Fruit fly (Drosophila melanogaster): ENCODE results near the gene CG14989.

Gene CG14989

dm6 chr3L:4108844-4109494 is 21.6 kb downstream of the CG14989 start (continued):
- peak; percentile 65 for TF ChIP-seq CG16863 (GFP tag; optimal IDR thresholded peaks at IDR 0.05)
- no peak for TF ChIP-seq Hr39 (optimal IDR thresholded peaks at IDR 0.05)
- peak; percentile 73 for TF ChIP-seq CG17359 (tag; optimal IDR thresholded peaks at IDR 0.05)
- no peak for TF ChIP-seq jumu (GFP tag; optimal IDR thresholded peaks at IDR 0.05)
- no peak for TF ChIP-seq hbn (GFP tag; IDR thresholded peaks at IDR 0.05; ENCODE audit: partially characterized antibody)
- TF ChIP-seq CG1832 (GFP tag; optimal IDR thresholded peaks at IDR 0.05): no peak
- TF ChIP-seq h (optimal IDR thresholded peaks at IDR 0.05): no peak
- TF ChIP-seq cato (GFP tag; optimal IDR thresholded peaks at IDR 0.05; ENCODE audit: borderline replicate concordance): no peak
- no peak for TF ChIP-seq CG16779 (GFP tag; IDR thresholded peaks at IDR 0.05)
- TF ChIP-seq Lpt (GFP tag; optimal IDR thresholded peaks at IDR 0.05): no peak
- TF ChIP-seq gem (tag; optimal IDR thresholded peaks at IDR 0.05): peak; percentile 82
- TF ChIP-seq CG6254 (GFP tag; optimal IDR thresholded peaks at IDR 0.05): peak; percentile 64
- no peak for TF ChIP-seq chinmo (GFP tag; IDR thresholded peaks at IDR 0.05; ENCODE audit: partially characterized antibody)
- TF ChIP-seq chm (GFP tag; IDR thresholded peaks at IDR 0.05): no peak
- TF ChIP-seq Atf-2 (GFP tag; optimal IDR thresholded peaks at IDR 0.05): peak; percentile 65
- TF ChIP-seq Hr51 (GFP tag; optimal IDR thresholded peaks at IDR 0.05): peak; percentile 51 to 82
- TF ChIP-seq CrebB (tag; optimal IDR thresholded peaks at IDR 0.05): peak; percentile 49
- no peak for TF ChIP-seq hkb (optimal IDR thresholded peaks at IDR 0.05)
- TF ChIP-seq hkb (GFP tag; IDR thresholded peaks at IDR 0.05): peak; percentile 65
- no peak; the same call in 1 of the 2 replicates for TF ChIP-seq Lim3 (GFP tag; IDR thresholded peaks at IDR 0.05)
- TF ChIP-seq MESR4 (GFP tag; optimal IDR thresholded peaks at IDR 0.05): no peak
- peak; percentile 61 for TF ChIP-seq tap (tag; optimal IDR thresholded peaks at IDR 0.05)
- peak; percentile 5 for TF ChIP-seq CG6854 (GFP tag; optimal IDR thresholded peaks at IDR 0.05)
- peak; percentile 90 for TF ChIP-seq CG2678 (tag; optimal IDR thresholded peaks at IDR 0.05)
- TF ChIP-seq Dbx (GFP tag; IDR thresholded peaks at IDR 0.05): peak; percentile 62; the same call in 2 of the 3 replicates
- no peak for TF ChIP-seq CG11560 (tag; IDR thresholded peaks at IDR 0.05)
- no peak for TF ChIP-seq luna (GFP tag; optimal IDR thresholded peaks at IDR 0.05)
- no peak for TF ChIP-seq lbe (GFP tag; optimal IDR thresholded peaks at IDR 0.05)
- TF ChIP-seq danr (GFP tag; IDR thresholded peaks at IDR 0.05): peak; percentile 69; the same call in 1 of the 2 replicates
- no peak for TF ChIP-seq HmgD (GFP tag; optimal IDR thresholded peaks at IDR 0.05)
- no peak for TF ChIP-seq Poxn (GFP tag; IDR thresholded peaks at IDR 0.05)
- TF ChIP-seq CG14014 (GFP tag; IDR thresholded peaks at IDR 0.05): peak; percentile 44; the same call in 1 of the 2 replicates
- TF ChIP-seq esg (GFP tag; conservative IDR thresholded peaks at IDR 0.05): peak; percentile 42; the same call in 1 of the 2 replicates
- TF ChIP-seq Spps (tag; optimal IDR thresholded peaks at IDR 0.05): peak; percentile 28
- TF ChIP-seq nerfin-1 (tag; optimal IDR thresholded peaks at IDR 0.05): peak; percentile 61
- peak; percentile 56 for TF ChIP-seq tin (GFP tag; optimal IDR thresholded peaks at IDR 0.05)
- peak; percentile 65 for TF ChIP-seq Chrac-16 (GFP tag; optimal IDR thresholded peaks at IDR 0.05)
- TF ChIP-seq CG18262 (tag; optimal IDR thresholded peaks at IDR 0.05): peak; percentile 84
- TF ChIP-seq Sox100B (GFP tag; optimal IDR thresholded peaks at IDR 0.05): peak; percentile 85
- TF ChIP-seq CG15696 (tag; optimal IDR thresholded peaks at IDR 0.05): peak; percentile 51
- TF ChIP-seq tna (GFP tag; IDR thresholded peaks at IDR 0.05; ENCODE audit: partially characterized antibody): no peak
- TF ChIP-seq CG32532 (GFP tag; IDR thresholded peaks at IDR 0.05): peak; percentile 59
- peak; percentile 64 for TF ChIP-seq caup (GFP tag; optimal IDR thresholded peaks at IDR 0.05; ENCODE audit: severe bottlenecking)
- peak; percentile 21; the same call in 1 of the 2 replicates for TF ChIP-seq HLH3B (GFP tag; IDR thresholded peaks at IDR 0.05)
- no peak for TF ChIP-seq Tbp (GFP tag; optimal IDR thresholded peaks at IDR 0.05)
- TF ChIP-seq lilli (GFP tag; optimal IDR thresholded peaks at IDR 0.05): peak; percentile 80
- peak; percentile 85 for TF ChIP-seq CG7839 (tag; optimal IDR thresholded peaks at IDR 0.05)
- peak; percentile 38 for TF ChIP-seq CG1792 (GFP tag; optimal IDR thresholded peaks at IDR 0.05)
- peak; percentile 64; the same call in 1 of the 2 replicates for TF ChIP-seq ara (GFP tag; IDR thresholded peaks at IDR 0.05)
- peak; percentile 2 for TF ChIP-seq CG10565 (GFP tag; optimal IDR thresholded peaks at IDR 0.05)
- TF ChIP-seq Drgx (GFP tag; IDR thresholded peaks at IDR 0.05): peak; percentile 67

All from whole organism, embryonic.